Worm (Caenorhabditis elegans) whole organism, L1 larva: ENCODE data around the gene F55A11.6.

Source experiments
- C16A3.4 ChIP-seq: fragments of 150-350 bp; optimal IDR thresholded peaks from 2 replicates; lab custom pipeline; 2014; ENCODE audit warnings: missing biosample characterization, missing genetic modification characterization
- C34B4.2 ChIP-seq: sonication (generic microtip); optimal IDR thresholded peaks from 2 replicates; lab custom pipeline; 2017; ENCODE audit warnings: mild to moderate bottlenecking, missing genetic modification characterization, missing compliant biosample characterization
- aha-1 ChIP-seq: fragments of 150-350 bp; optimal IDR thresholded peaks from 2 replicates; lab custom pipeline; 2014; ENCODE audit warnings: missing biosample characterization, missing genetic modification characterization
- ama-1 ChIP-seq: fragments of 150-350 bp; optimal IDR thresholded peaks from 2 replicates; lab custom pipeline; 2014
- blmp-1 ChIP-seq: fragments of 150-350 bp; optimal IDR thresholded peaks from 2 replicates; lab custom pipeline; 2014; ENCODE audit warnings: missing biosample characterization, missing genetic modification characterization
- ceh-8 ChIP-seq: fragments of 200-800 bp; sonication (Bioruptor generic); optimal IDR thresholded peaks from 2 replicates; lab custom pipeline; 2018; ENCODE audit warnings: mild to moderate bottlenecking, missing genetic modification characterization, moderate library complexity, missing compliant biosample characterization
- ceh-82 ChIP-seq, 3 experiments: fragments of 150-350 bp in 1 of 3; sonication (generic microtip) in 2 of 3; optimal IDR thresholded peaks; 2 replicates each; lab custom pipeline; 2014 to 2017; ENCODE audit warnings: missing biosample characterization in 3 of 3, missing genetic modification characterization in 3 of 3
- ceh-88 ChIP-seq: fragments of 200-800 bp; sonication (Bioruptor generic); IDR thresholded peaks from 2 replicates; pipeline ENCODE4 v1.3.6; 2022; ENCODE audit warnings: missing genetic modification characterization, missing compliant biosample characterization
- ceh-90 ChIP-seq: sonication (generic microtip); optimal IDR thresholded peaks from 2 replicates; lab custom pipeline; 2016; ENCODE audit warnings: missing genetic modification characterization, missing compliant biosample characterization
- ces-1 ChIP-seq: fragments of 150-350 bp; optimal IDR thresholded peaks from 2 replicates; lab custom pipeline; 2014; ENCODE audit warnings: missing biosample characterization, missing genetic modification reagents, missing genetic modification characterization
- dpl-1 ChIP-seq, 3 experiments: fragments of 150-350 bp in 2 of 3; sonication (generic microtip) in 1 of 3; optimal IDR thresholded peaks; 2 replicates each; lab custom pipeline; 2014 to 2017; ENCODE audit warnings: missing biosample characterization in 3 of 3, missing genetic modification characterization in 3 of 3, missing genetic modification reagents in 3 of 3
- efl-1 ChIP-seq, 4 experiments: fragments of 150-350 bp; optimal IDR thresholded peaks in 3 of 4; peaks in 1 of 4; 1 replicate in 1 of 4; 2 replicates in 3 of 4; lab custom pipeline; 2014; ENCODE audit warnings: missing biosample characterization in 2 of 4, missing genetic modification characterization in 2 of 4, missing genetic modification reagents in 2 of 4
- elt-2 ChIP-seq: sonication (generic microtip); optimal IDR thresholded peaks from 2 replicates; lab custom pipeline; 2016; ENCODE audit warnings: missing genetic modification characterization, mild to moderate bottlenecking, inconsistent platforms, missing compliant biosample characterization, missing genetic modification reagents
- elt-3 ChIP-seq, 6 experiments: fragments of 150-350 bp in 1 of 6; sonication (generic microtip); optimal IDR thresholded peaks; 2 replicates each; lab custom pipeline; 2017 to 2018; ENCODE audit warnings: missing biosample characterization in 6 of 6, missing genetic modification characterization in 6 of 6, inconsistent platforms in 1 of 6
- fkh-4 ChIP-seq: sonication (generic microtip); optimal IDR thresholded peaks from 2 replicates; lab custom pipeline; 2016; ENCODE audit warnings: missing compliant biosample characterization, missing genetic modification characterization, borderline replicate concordance
- fkh-8 ChIP-seq: sonication (generic microtip); optimal IDR thresholded peaks from 2 replicates; lab custom pipeline; 2016; ENCODE audit warnings: mild to moderate bottlenecking, missing genetic modification characterization, missing compliant biosample characterization
- fos-1 ChIP-seq: fragments of 150-350 bp; optimal IDR thresholded peaks from 2 replicates; lab custom pipeline; 2014; ENCODE audit warnings: missing biosample characterization, missing genetic modification characterization
- grh-1 ChIP-seq: fragments of 200-800 bp; sonication (Bioruptor generic); IDR thresholded peaks from 2 replicates; pipeline ENCODE4 v1.3.6; 2022; ENCODE audit warnings: missing genetic modification reagents, missing genetic modification characterization, missing compliant biosample characterization
- hlh-17 ChIP-seq: fragments of 200-800 bp; sonication (Bioruptor generic); optimal IDR thresholded peaks from 2 replicates; lab custom pipeline; 2018; ENCODE audit warnings: missing genetic modification characterization, mild to moderate bottlenecking, missing compliant biosample characterization, moderate library complexity, borderline replicate concordance
- hlh-4 ChIP-seq: sonication (generic microtip); optimal IDR thresholded peaks from 2 replicates; lab custom pipeline; 2016; ENCODE audit warnings: mild to moderate bottlenecking, missing genetic modification characterization, missing compliant biosample characterization
- hpl-2 ChIP-seq: fragments of 150-350 bp; optimal IDR thresholded peaks from 2 replicates; lab custom pipeline; 2014; ENCODE audit warnings: missing biosample characterization, missing genetic modification reagents, missing genetic modification characterization
- isw-1 ChIP-seq: fragments of 200-800 bp; sonication (Bioruptor generic); IDR thresholded peaks from 2 replicates; pipeline ENCODE4 v1.3.6; 2022; ENCODE audit warnings: missing genetic modification characterization, missing compliant biosample characterization
- jun-1 ChIP-seq: fragments of 150-350 bp; optimal IDR thresholded peaks from 2 replicates; lab custom pipeline; 2014; ENCODE audit warnings: missing biosample characterization, missing genetic modification reagents, missing genetic modification characterization
- lin-13 ChIP-seq: fragments of 150-350 bp; optimal IDR thresholded peaks from 2 replicates; lab custom pipeline; 2014; ENCODE audit warnings: missing biosample characterization, missing genetic modification reagents, missing genetic modification characterization
- lin-14 ChIP-seq: fragments of 200-800 bp; sonication (Bioruptor generic); optimal IDR thresholded peaks from 2 replicates; lab custom pipeline; 2018; ENCODE audit warnings: mild to moderate bottlenecking, missing genetic modification characterization, moderate library complexity, missing compliant biosample characterization
- lin-15B ChIP-seq: fragments of 150-350 bp; sonication (generic microtip); optimal IDR thresholded peaks from 3 replicates; lab custom pipeline; 2014; ENCODE audit warnings: missing biosample characterization, missing genetic modification characterization
- lin-35 ChIP-seq, 2 experiments: fragments of 150-350 bp; optimal IDR thresholded peaks; 2 replicates each; lab custom pipeline; 2014; ENCODE audit warnings: missing biosample characterization in 2 of 2, missing genetic modification characterization in 2 of 2, missing genetic modification reagents in 2 of 2
- lin-39 ChIP-seq: fragments of 150-350 bp; optimal IDR thresholded peaks from 2 replicates; lab custom pipeline; 2014; ENCODE audit warnings: missing biosample characterization, missing genetic modification reagents, missing genetic modification characterization
- lsy-2 ChIP-seq, 2 experiments: fragments of 150-350 bp; optimal IDR thresholded peaks; 2 replicates each; lab custom pipeline; 2014; ENCODE audit warnings: missing biosample characterization in 2 of 2, missing genetic modification characterization in 2 of 2
- mab-9 ChIP-seq: fragments of 200-800 bp; sonication (Bioruptor generic); IDR thresholded peaks from 2 replicates; pipeline ENCODE4 v1.3.6; 2022; ENCODE audit warnings: missing genetic modification reagents, missing genetic modification characterization, missing compliant biosample characterization
- mdl-1 ChIP-seq, 2 experiments: fragments of 150-350 bp; optimal IDR thresholded peaks; 2 replicates each; lab custom pipeline; 2014 to 2017; ENCODE audit warnings: missing biosample characterization in 2 of 2, missing genetic modification characterization in 2 of 2, inconsistent platforms in 1 of 2
- mef-2 ChIP-seq: fragments of 150-350 bp; optimal IDR thresholded peaks from 2 replicates; lab custom pipeline; 2014; ENCODE audit warnings: missing biosample characterization, missing genetic modification characterization
- mep-1 ChIP-seq: fragments of 150-350 bp; optimal IDR thresholded peaks from 2 replicates; lab custom pipeline; 2014; ENCODE audit warnings: missing biosample characterization, missing genetic modification characterization
- nhr-20 ChIP-seq: sonication (generic microtip); optimal IDR thresholded peaks from 2 replicates; lab custom pipeline; 2016; ENCODE audit warnings: mild to moderate bottlenecking, missing genetic modification characterization, missing compliant biosample characterization
- nhr-237 ChIP-seq: fragments of 150-350 bp; optimal IDR thresholded peaks from 2 replicates; lab custom pipeline; 2014; ENCODE audit warnings: missing biosample characterization, missing genetic modification characterization
- nhr-71 ChIP-seq: sonication (generic microtip); optimal IDR thresholded peaks from 2 replicates; lab custom pipeline; 2016; ENCODE audit warnings: mild to moderate bottlenecking, missing genetic modification characterization, moderate library complexity, missing compliant biosample characterization
- nhr-77 ChIP-seq: fragments of 150-350 bp; optimal IDR thresholded peaks from 2 replicates; lab custom pipeline; 2014; ENCODE audit warnings: missing biosample characterization, missing genetic modification characterization
- nhr-84 ChIP-seq: sonication (generic microtip); optimal IDR thresholded peaks from 2 replicates; lab custom pipeline; 2017; ENCODE audit warnings: missing biosample characterization, missing genetic modification characterization
- pag-3 ChIP-seq: sonication (generic microtip); optimal IDR thresholded peaks from 2 replicates; lab custom pipeline; 2017; ENCODE audit warnings: missing genetic modification characterization, mild to moderate bottlenecking, missing compliant biosample characterization, antibody characterized with exemption, borderline replicate concordance; ENCODE audit not compliant: insufficient read depth
- pax-3 ChIP-seq: fragments of 200-800 bp; sonication (Bioruptor generic); optimal IDR thresholded peaks from 2 replicates; lab custom pipeline; 2018; ENCODE audit warnings: mild to moderate bottlenecking, missing genetic modification characterization, moderate library complexity, missing compliant biosample characterization
- rnt-1 ChIP-seq: sonication (generic microtip); optimal IDR thresholded peaks from 2 replicates; lab custom pipeline; 2016; ENCODE audit warnings: mild to moderate bottlenecking, missing genetic modification characterization, moderate library complexity, missing compliant biosample characterization
- skn-1 ChIP-seq: fragments of 150-350 bp; optimal IDR thresholded peaks from 2 replicates; lab custom pipeline; 2014; ENCODE audit warnings: missing biosample characterization, missing genetic modification characterization
- snpc-4 ChIP-seq: fragments of 150-350 bp; optimal IDR thresholded peaks from 2 replicates; lab custom pipeline; 2014; ENCODE audit warnings: missing biosample characterization, missing genetic modification characterization
- snu-23 ChIP-seq: sonication (generic microtip); optimal IDR thresholded peaks from 2 replicates; lab custom pipeline; 2016; ENCODE audit warnings: missing genetic modification characterization, missing compliant biosample characterization
- sptf-1 ChIP-seq: fragments of 150-350 bp; optimal IDR thresholded peaks from 2 replicates; lab custom pipeline; 2014; ENCODE audit warnings: missing biosample characterization, missing genetic modification characterization
- tbx-2 ChIP-seq: sonication (generic microtip); optimal IDR thresholded peaks from 2 replicates; lab custom pipeline; 2016; ENCODE audit warnings: missing genetic modification characterization, missing compliant biosample characterization
- tlp-1 ChIP-seq: fragments of 150-350 bp; optimal IDR thresholded peaks from 2 replicates; lab custom pipeline; 2014; ENCODE audit warnings: missing biosample characterization, missing genetic modification characterization
- unc-30 ChIP-seq: sonication (generic microtip); optimal IDR thresholded peaks from 2 replicates; lab custom pipeline; 2017; ENCODE audit warnings: missing biosample characterization, missing genetic modification characterization
- unc-86 ChIP-seq: sonication (generic microtip); optimal IDR thresholded peaks from 2 replicates; lab custom pipeline; 2016; ENCODE audit warnings: missing genetic modification characterization, missing compliant biosample characterization
- xbp-1 ChIP-seq: sonication (generic microtip); optimal IDR thresholded peaks from 2 replicates; lab custom pipeline; 2016; ENCODE audit warnings: missing genetic modification characterization, missing compliant biosample characterization
- ztf-11 ChIP-seq, 2 experiments: sonication (generic microtip); optimal IDR thresholded peaks; 2 replicates each; lab custom pipeline; 2016 to 2017; ENCODE audit warnings: missing genetic modification characterization in 2 of 2, missing biosample characterization in 1 of 2, missing compliant biosample characterization in 1 of 2

F55A11.6 gene

ce11 chrV:11801076-11801849 is 24.6 kb downstream of the F55A11.6 start (continued):
- no peak for TF ChIP-seq ces-1
- no peak for TF ChIP-seq sptf-1
- peak; percentile 68 for TF ChIP-seq lin-14 (GFP tag; lab: Kevin White, UChicago)
- no peak for TF ChIP-seq elt-2 (tag; lab: Kevin White, UChicago)
- no peak for TF ChIP-seq C34B4.2 (tag; lab: Kevin White, UChicago)
- TF ChIP-seq elt-3 (tag; optimal IDR thresholded peaks at IDR 0.05; lab: Kevin White, UChicago): peak in 5 of 6 experiments; percentile 23 to 88 (median 69)
- TF ChIP-seq skn-1 (tag; lab: Kevin White, UChicago): no peak
- no peak for TF ChIP-seq rnt-1 (tag; lab: Kevin White, UChicago)
- no peak for TF ChIP-seq aha-1 (tag; lab: Kevin White, UChicago)
- TF ChIP-seq nhr-237 (tag; lab: Kevin White, UChicago): no peak
- no peak for TF ChIP-seq mab-9
- no peak for TF ChIP-seq snpc-4 (tag; lab: Kevin White, UChicago)
- TF ChIP-seq fkh-8 (tag; lab: Kevin White, UChicago): no peak
- no peak for TF ChIP-seq isw-1
- TF ChIP-seq hlh-4 (tag; lab: Kevin White, UChicago): no peak
- TF ChIP-seq C16A3.4 (tag; lab: Kevin White, UChicago): no peak
- no peak for TF ChIP-seq hlh-17 (GFP tag; lab: Kevin White, UChicago)
- no peak for TF ChIP-seq ceh-88
- no peak for TF ChIP-seq unc-30 (tag; lab: Kevin White, UChicago)
- TF ChIP-seq ceh-82 (tag; optimal IDR thresholded peaks at IDR 0.05; lab: Kevin White, UChicago): no peak
- peak; percentile 77 for TF ChIP-seq tbx-2
- TF ChIP-seq grh-1: 0 out of 2 replicates have a peak, but pooled peaks have one; percentile 12
- no peak for TF ChIP-seq nhr-84 (tag; lab: Kevin White, UChicago)
- no peak for TF ChIP-seq lin-13
- no peak for TF ChIP-seq ceh-90 (tag; lab: Kevin White, UChicago)
- TF ChIP-seq hpl-2: no peak
- TF ChIP-seq fkh-4 (tag; lab: Kevin White, UChicago): no peak
- TF ChIP-seq jun-1: no peak
- TF ChIP-seq snu-23 (GFP tag; lab: Kevin White, UChicago): peak; percentile 53
- peak; percentile 82 for TF ChIP-seq nhr-20
- TF ChIP-seq efl-1 (optimal IDR thresholded peaks at IDR 0.05; lab: Kevin White, UChicago): no peak
- peak in 1 of 2 experiments; percentile 81 for TF ChIP-seq efl-1 (GFP tag; optimal IDR thresholded peaks at IDR 0.05 in 1 of 2; lab: Kevin White, UChicago)
- no peak for TF ChIP-seq mep-1 (tag; lab: Kevin White, UChicago)
- no peak for TF ChIP-seq mef-2 (tag; lab: Kevin White, UChicago)
- TF ChIP-seq nhr-71 (tag; lab: Kevin White, UChicago): peak; percentile 74
- TF ChIP-seq mdl-1 (tag; optimal IDR thresholded peaks at IDR 0.05; lab: Kevin White, UChicago): no peak
- TF ChIP-seq lin-39: no peak
- TF ChIP-seq fos-1 (tag; lab: Kevin White, UChicago): no peak
- TF ChIP-seq dpl-1 (GFP tag; optimal IDR thresholded peaks at IDR 0.05; lab: Kevin White, UChicago): no peak
- no peak for TF ChIP-seq pag-3 (tag; lab: Kevin White, UChicago)
- TF ChIP-seq lsy-2 (tag; optimal IDR thresholded peaks at IDR 0.05; lab: Kevin White, UChicago): peak; percentile 9 to 74
- TF ChIP-seq tlp-1 (tag; lab: Kevin White, UChicago): no peak
- peak; percentile 50 for TF ChIP-seq blmp-1 (tag; lab: Kevin White, UChicago)
- TF ChIP-seq ceh-8 (GFP tag; lab: Kevin White, UChicago): no peak
- no peak for TF ChIP-seq lin-15B
- TF ChIP-seq lin-35 (GFP tag; optimal IDR thresholded peaks at IDR 0.05; lab: Kevin White, UChicago): peak in 1 of 2 experiments; percentile 13
- no peak for TF ChIP-seq ama-1
- TF ChIP-seq xbp-1: no peak
- no peak for TF ChIP-seq ztf-11 (tag; optimal IDR thresholded peaks at IDR 0.05; lab: Kevin White, UChicago)
- TF ChIP-seq nhr-77 (tag; lab: Kevin White, UChicago): no peak
- no peak for TF ChIP-seq unc-86 (tag; lab: Kevin White, UChicago)
- no peak for TF ChIP-seq pax-3 (tag; lab: Kevin White, UChicago)
